Worm (Caenorhabditis elegans) whole organism, late embryonic: Measurements from ENCODE around the gene T05A12.4.

Experiments
- C08G9.2 ChIP-seq: sonication (generic microtip); optimal IDR thresholded peaks from 2 replicates; lab custom pipeline; 2016; ENCODE audit warnings: mild to moderate bottlenecking, missing genetic modification characterization, moderate library complexity, missing compliant biosample characterization
- ceh-24 ChIP-seq: sonication (generic microtip); optimal IDR thresholded peaks from 2 replicates; lab custom pipeline; 2016; ENCODE audit warnings: mild to moderate bottlenecking, missing genetic modification characterization, missing compliant biosample characterization
- elt-2 ChIP-seq: sonication (generic microtip); optimal IDR thresholded peaks from 2 replicates; lab custom pipeline; 2016; ENCODE audit warnings: missing genetic modification reagents, missing genetic modification characterization, missing compliant biosample characterization
- elt-4 ChIP-seq: sonication (generic microtip); optimal IDR thresholded peaks from 2 replicates; lab custom pipeline; 2016; ENCODE audit warnings: missing genetic modification characterization, missing compliant biosample characterization
- hlh-6 ChIP-seq: sonication (generic microtip); optimal IDR thresholded peaks from 2 replicates; lab custom pipeline; 2016; ENCODE audit warnings: missing genotype, missing genetic modification characterization, missing compliant biosample characterization
- pha-4 ChIP-seq: fragments of 150-350 bp; optimal IDR thresholded peaks from 2 replicates; lab custom pipeline; 2018; ENCODE audit warnings: missing biosample characterization, missing genetic modification reagents, missing genetic modification characterization
- pqm-1 ChIP-seq: sonication (generic microtip); optimal IDR thresholded peaks from 2 replicates; lab custom pipeline; 2016; ENCODE audit warnings: missing genetic modification characterization, missing compliant biosample characterization
- tbx-2 ChIP-seq: sonication (generic microtip); optimal IDR thresholded peaks from 2 replicates; lab custom pipeline; 2016; ENCODE audit warnings: missing genetic modification characterization, missing compliant biosample characterization
- unc-55 ChIP-seq: sonication (generic microtip); optimal IDR thresholded peaks from 2 replicates; lab custom pipeline; 2017; ENCODE audit warnings: missing biosample characterization, missing genetic modification reagents, missing genetic modification characterization

DNA sequence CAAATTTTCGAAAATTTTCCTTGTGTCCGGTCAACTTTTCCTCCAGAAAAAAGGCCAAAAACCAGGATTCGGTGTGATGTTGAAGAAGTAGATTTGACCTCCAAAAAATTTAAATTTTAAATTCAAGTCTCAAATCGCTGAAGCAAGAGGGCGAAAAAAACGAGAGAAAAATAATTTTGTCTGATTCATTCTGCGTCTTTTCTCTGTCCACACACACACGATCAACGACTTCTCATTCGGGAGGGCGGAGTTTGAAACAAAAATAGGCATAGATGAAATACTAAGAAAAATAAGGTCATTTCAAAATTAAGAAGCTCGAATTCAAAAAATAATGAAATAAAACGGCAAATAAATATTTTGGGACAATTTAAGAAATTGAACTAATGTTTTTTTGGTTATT, 28.5 kb upstream of the T05A12.4 start, which contains the start of gene R13H7.2:
- TF ChIP-seq C08G9.2 (tag; lab: Kevin White, UChicago) (no peak), unc-55 (no peak), hlh-6 (tag; lab: Kevin White, UChicago) (no peak), ceh-24 (no peak), pha-4 (no peak), elt-4 (tag; lab: Kevin White, UChicago) (no peak), tbx-2 (no peak), pqm-1 (tag; lab: Kevin White, UChicago) (no peak), elt-2 (tag; lab: Kevin White, UChicago) (no peak)
